Fruit fly (Drosophila melanogaster) whole organism, embryonic: ENCODE results near the gene AOX1.

Experiments
- CG13624 ChIP-seq: fragments of 200-800 bp; sonication (Bioruptor generic); optimal IDR thresholded peaks from 2 replicates; lab custom pipeline; 2016; ENCODE audit warnings: missing biosample characterization, missing genetic modification characterization
- CG15011 ChIP-seq: fragments of 200-800 bp; sonication (Bioruptor generic); optimal IDR thresholded peaks from 3 replicates; lab custom pipeline; 2018; ENCODE audit warnings: missing biosample characterization, mild to moderate bottlenecking, missing genetic modification characterization
- CG15479 ChIP-seq: fragments of 200-800 bp; sonication (Bioruptor generic); optimal IDR thresholded peaks from 3 replicates; lab custom pipeline; 2019; ENCODE audit warnings: missing biosample characterization, mild to moderate bottlenecking, missing genetic modification characterization, moderate library complexity
- Dfd ChIP-seq, 2 experiments: fragments of >200 bp; optimal IDR thresholded peaks; 2 replicates each; lab custom pipeline; 2017; ENCODE audit warnings: missing biosample characterization in 2 of 2, missing genetic modification characterization in 2 of 2
- Hr78 ChIP-seq, 2 experiments: fragments of 200-800 bp in 1 of 2; fragments of >200 bp in 1 of 2; sonication (Bioruptor generic) in 1 of 2; optimal IDR thresholded peaks; 2 replicates each; lab custom pipeline; 2017 to 2019; ENCODE audit warnings: missing biosample characterization in 2 of 2, missing genetic modification characterization in 2 of 2, mild to moderate bottlenecking in 1 of 2, moderate library complexity in 1 of 2
- Opbp ChIP-seq: fragments of 200-800 bp; sonication (Bioruptor generic); IDR thresholded peaks from 3 replicates; pipeline ENCODE4 v1.3.6; 2022; ENCODE audit warnings: missing biosample characterization, missing genetic modification characterization; ENCODE audit not compliant: partially characterized antibody
- cwo ChIP-seq: fragments of 200-800 bp; sonication (Bioruptor generic); optimal IDR thresholded peaks from 3 replicates; lab custom pipeline; 2017; ENCODE audit warnings: missing biosample characterization, missing genetic modification characterization, mild to moderate bottlenecking, moderate library complexity, missing genetic modification reagents
- hbn ChIP-seq: fragments of 200-800 bp; sonication (Bioruptor generic); IDR thresholded peaks from 2 replicates; pipeline ENCODE4 v1.3.6; 2022; ENCODE audit warnings: missing biosample characterization, missing genetic modification characterization; ENCODE audit not compliant: partially characterized antibody
- repo ChIP-seq: fragments of 200-800 bp; sonication (Bioruptor generic); optimal IDR thresholded peaks from 2 replicates; lab custom pipeline; 2016; ENCODE audit warnings: missing biosample characterization, missing genetic modification characterization
- usp ChIP-seq: fragments of >200 bp; optimal IDR thresholded peaks from 2 replicates; lab custom pipeline; 2017; ENCODE audit warnings: missing biosample characterization, missing genetic modification characterization

- TF ChIP-seq CG13624 (GFP tag; lab: Kevin White, UChicago) (no peak), Hr78 (GFP tag; optimal IDR thresholded peaks at IDR 0.05; lab: Kevin White, UChicago) (no peak), repo (no peak), cwo (no peak), CG15479 (no peak), hbn (no peak), usp (GFP tag; lab: Kevin White, UChicago) (no peak), Opbp (GFP tag; lab: Robert Waterston, UW) (no peak), CG15011 (no peak), Dfd (GFP tag; optimal IDR thresholded peaks at IDR 0.05; lab: Kevin White, UChicago) (no peak)
Measured at dm6 chr3R:15552733-15553132, 15.6 kb upstream of the AOX1 start, which contains the start of gene AOX4.
